Fruit fly (Drosophila melanogaster): ENCODE data around the gene CG33333.

Gene CG33333

DNA sequence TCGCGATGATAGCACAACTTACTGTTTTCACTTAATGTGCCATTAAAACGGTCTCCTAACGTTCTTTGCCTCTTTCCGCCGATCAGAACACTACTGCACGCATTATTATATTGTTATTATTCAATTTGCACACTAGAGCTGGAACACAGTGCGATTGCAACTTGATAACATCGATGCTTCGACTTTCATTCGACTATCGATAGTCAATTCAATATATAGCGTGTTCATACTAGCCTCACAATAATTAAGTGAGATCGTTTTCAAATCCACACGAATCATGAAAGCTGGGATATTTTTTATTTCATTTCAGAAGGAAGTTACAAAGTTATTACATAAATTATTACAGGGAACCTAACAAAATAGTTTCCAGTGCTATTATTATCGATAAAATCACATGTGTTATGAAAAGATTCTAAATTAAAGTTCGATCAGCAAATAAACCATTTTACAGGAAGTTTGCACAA, 15.9 kb upstream of the CG33333 start (continued):
- TF ChIP-seq CG6272 (GFP tag; IDR thresholded peaks at IDR 0.05) = peak; percentile 45; the same call in 1 of the 2 replicates
- no peak for TF ChIP-seq Sin3A (optimal IDR thresholded peaks at IDR 0.05)
- TF ChIP-seq sens (GFP tag) = peak; percentile 89
- peak; percentile 51; the same call in 2 of the 3 replicates for TF ChIP-seq so (GFP tag; IDR thresholded peaks at IDR 0.05)
- TF ChIP-seq CG9817 (tag; optimal IDR thresholded peaks at IDR 0.05) = peak; percentile 54
- TF ChIP-seq CG2202 (tag; optimal IDR thresholded peaks at IDR 0.05) = no peak
- TF ChIP-seq HLHmδ (GFP tag; optimal IDR thresholded peaks at IDR 0.05) = no peak
- no peak for TF ChIP-seq Jarid2 (GFP tag; optimal IDR thresholded peaks at IDR 0.05)
- TF ChIP-seq D19A (tag; optimal IDR thresholded peaks at IDR 0.05) = peak; percentile 2
- TF ChIP-seq CG1792 (GFP tag; optimal IDR thresholded peaks at IDR 0.05) = no peak
- TF ChIP-seq CG14441 (GFP tag; IDR thresholded peaks at IDR 0.05) = peak; percentile 50
- peak; percentile 23 for TF ChIP-seq CG18476 (GFP tag; optimal IDR thresholded peaks at IDR 0.05)
- TF ChIP-seq Sox102F (GFP tag; optimal IDR thresholded peaks at IDR 0.05) = peak; percentile 62
- no peak for TF ChIP-seq cwo (GFP tag; optimal IDR thresholded peaks at IDR 0.05)
- peak; percentile 26 for TF ChIP-seq NC2β (GFP tag; optimal IDR thresholded peaks at IDR 0.05)
- TF ChIP-seq pb (GFP tag; optimal IDR thresholded peaks at IDR 0.05) = peak; percentile 27
- peak; percentile 56 for TF ChIP-seq exex (tag; optimal IDR thresholded peaks at IDR 0.05)
- no peak; the same call in 3 of the 4 replicates for TF ChIP-seq Gug (GFP tag; IDR thresholded peaks at IDR 0.05)
- TF ChIP-seq Adf1 (GFP tag; IDR thresholded peaks at IDR 0.05) = no peak
- no peak for TF ChIP-seq peb (GFP tag; IDR thresholded peaks at IDR 0.05)
- peak; percentile 50 for TF ChIP-seq az2 (GFP tag; optimal IDR thresholded peaks at IDR 0.05)
- TF ChIP-seq CG42726 (GFP tag; IDR thresholded peaks at IDR 0.05; ENCODE audit: partially characterized antibody) = peak; percentile 43; the same call in 1 of the 2 replicates
- TF ChIP-seq CG14050 (GFP tag; IDR thresholded peaks at IDR 0.05) = peak; percentile 11; the same call in 1 of the 3 replicates
- TF ChIP-seq CG3163 (GFP tag; optimal IDR thresholded peaks at IDR 0.05) = peak; percentile 36
- TF ChIP-seq CG11247 (GFP tag; IDR thresholded peaks at IDR 0.05) = peak; percentile 36; the same call in 1 of the 2 replicates
- no peak for TF ChIP-seq pros (GFP tag; optimal IDR thresholded peaks at IDR 0.05)
- TF ChIP-seq CG6254 (GFP tag; optimal IDR thresholded peaks at IDR 0.05) = no peak
- peak; percentile 55 for TF ChIP-seq Oli (tag; optimal IDR thresholded peaks at IDR 0.05)
- peak; percentile 84 for TF ChIP-seq Scr (GFP tag; IDR thresholded peaks at IDR 0.05; ENCODE audit: partially characterized antibody)
- no peak for TF ChIP-seq CG10979 (tag; optimal IDR thresholded peaks at IDR 0.05)
- TF ChIP-seq nerfin-2 (GFP tag; IDR thresholded peaks at IDR 0.05; ENCODE audit: partially characterized antibody) = peak; percentile 75
- TF ChIP-seq CG11504 (tag; optimal IDR thresholded peaks at IDR 0.05) = peak; percentile 60
- peak; percentile 52 for TF ChIP-seq luna (GFP tag; optimal IDR thresholded peaks at IDR 0.05)
- no peak for TF ChIP-seq CG31365 (tag; optimal IDR thresholded peaks at IDR 0.05)
- no peak for TF ChIP-seq Tbp (GFP tag; optimal IDR thresholded peaks at IDR 0.05)
- peak; percentile 52 for TF ChIP-seq gsb-n (tag; optimal IDR thresholded peaks at IDR 0.05)
- no peak for TF ChIP-seq Mrtf (GFP tag; IDR thresholded peaks at IDR 0.05)
- no peak for TF ChIP-seq Kr (GFP tag; optimal IDR thresholded peaks at IDR 0.05)
- peak; percentile 22; the same call in 1 of the 2 replicates for TF ChIP-seq Atf6 (GFP tag; IDR thresholded peaks at IDR 0.05)
- TF ChIP-seq crc (GFP tag; optimal IDR thresholded peaks at IDR 0.05) = peak; percentile 16
- no peak for TF ChIP-seq bigmax (GFP tag; optimal IDR thresholded peaks at IDR 0.05)
- no peak for TF ChIP-seq CG11560 (tag; IDR thresholded peaks at IDR 0.05)
- peak; percentile 17 for TF ChIP-seq mirr (GFP tag; optimal IDR thresholded peaks at IDR 0.05)
- TF ChIP-seq Bteb2 (GFP tag; optimal IDR thresholded peaks at IDR 0.05) = peak; percentile 75
- no peak for TF ChIP-seq disco-r (GFP tag; optimal IDR thresholded peaks at IDR 0.05)
- no peak for TF ChIP-seq CG15011 (GFP tag; optimal IDR thresholded peaks at IDR 0.05)
- no peak for TF ChIP-seq CG2889 (GFP tag; IDR thresholded peaks at IDR 0.05)
- TF ChIP-seq CG14965 (GFP tag; optimal IDR thresholded peaks at IDR 0.05; ENCODE audit: borderline replicate concordance) = no peak
- peak; percentile 34 for TF ChIP-seq phol (tag; optimal IDR thresholded peaks at IDR 0.05)
- no peak for TF ChIP-seq CG10274 (GFP tag; optimal IDR thresholded peaks at IDR 0.05)
- TF ChIP-seq org-1 (GFP tag; optimal IDR thresholded peaks at IDR 0.05) = no peak

All from whole organism, embryonic.